Fruit fly (Drosophila melanogaster) whole organism, wandering third instar larva: ENCODE data around the gene CG9784.

Experiments
- Dif ChIP-seq: fragments of 200-275, 200-300 bp; sonication (Bioruptor generic); optimal IDR thresholded peaks from 2 replicates; lab custom pipeline; 2018; ENCODE audit warnings: missing biosample characterization, missing genetic modification characterization; ENCODE audit not compliant: partially characterized antibody
- Hr78 ChIP-seq: fragments of >200 bp; optimal IDR thresholded peaks from 2 replicates; lab custom pipeline; 2017; ENCODE audit warnings: missing biosample characterization, missing genetic modification characterization
- Hr83 ChIP-seq: fragments of 200-300 bp; sonication (Bioruptor generic); optimal IDR thresholded peaks from 2 replicates; lab custom pipeline; 2016; ENCODE audit warnings: missing biosample characterization, mild to moderate bottlenecking, missing genetic modification characterization, moderate library complexity; ENCODE audit not compliant: poor library complexity, severe bottlenecking
- Mio ChIP-seq: sonication (Bioruptor generic); optimal IDR thresholded peaks from 2 replicates; lab custom pipeline; 2016; ENCODE audit warnings: missing biosample characterization, missing genetic modification characterization
- h ChIP-seq: fragments of 200-800 bp; sonication (Bioruptor generic); optimal IDR thresholded peaks from 3 replicates; lab custom pipeline; 2016; ENCODE audit warnings: missing biosample characterization, mild to moderate bottlenecking, missing genetic modification characterization
- pan ChIP-seq: fragments of >200 bp; optimal IDR thresholded peaks from 2 replicates; lab custom pipeline; 2017
- psq ChIP-seq: fragments of 200-800 bp; sonication (Bioruptor generic); optimal IDR thresholded peaks from 3 replicates; lab custom pipeline; 2017; ENCODE audit warnings: missing biosample characterization, mild to moderate bottlenecking, missing genetic modification characterization, moderate library complexity
- rgr ChIP-seq: fragments of 200-800 bp; sonication (Bioruptor generic); optimal IDR thresholded peaks from 3 replicates; lab custom pipeline; 2016; ENCODE audit warnings: missing biosample characterization, mild to moderate bottlenecking, missing genetic modification characterization
- usp ChIP-seq: fragments of >200 bp; optimal IDR thresholded peaks from 2 replicates; lab custom pipeline; 2017; ENCODE audit warnings: missing biosample characterization, missing genetic modification characterization
- woc ChIP-seq: sonication (Bioruptor generic); optimal IDR thresholded peaks from 2 replicates; lab custom pipeline; 2016; ENCODE audit warnings: missing biosample characterization, mild to moderate bottlenecking, missing genetic modification characterization

dm6 chrX:16562259-16562658, 36.8 kb downstream of the CG9784 start:
- TF ChIP-seq rgr (GFP tag; lab: Kevin White, UChicago) (no peak), Hr83 (no peak), woc (GFP tag; lab: Kevin White, UChicago) (no peak), psq (GFP tag; lab: Kevin White, UChicago) (no peak), Dif (no peak), Hr78 (GFP tag; lab: Kevin White, UChicago) (no peak), pan (lab: Kevin White, UChicago) (no peak), Mio (no peak), usp (GFP tag; lab: Kevin White, UChicago) (no peak), h (no peak)
